Fruit fly (Drosophila melanogaster) whole organism, wandering third instar larva: ENCODE measurements around the gene GATAd.

ENCODE experiments used
- Abd-B ChIP-seq: fragments of >200 bp; optimal IDR thresholded peaks from 2 replicates; lab custom pipeline; 2017; ENCODE audit warnings: missing biosample characterization, missing genetic modification characterization
- CG9705 ChIP-seq: fragments of 200-800 bp; sonication (Bioruptor generic); optimal IDR thresholded peaks from 2 replicates; lab custom pipeline; 2018; ENCODE audit warnings: missing biosample characterization, mild to moderate bottlenecking, missing genetic modification characterization
- CrebA ChIP-seq: fragments of 200-800 bp; sonication (Bioruptor generic); optimal IDR thresholded peaks from 2 replicates; lab custom pipeline; 2016; ENCODE audit warnings: missing biosample characterization, mild to moderate bottlenecking, missing genetic modification characterization, borderline replicate concordance
- Dif ChIP-seq: fragments of 200-275, 200-300 bp; sonication (Bioruptor generic); optimal IDR thresholded peaks from 2 replicates; lab custom pipeline; 2018; ENCODE audit warnings: missing biosample characterization, missing genetic modification characterization; ENCODE audit not compliant: partially characterized antibody
- Hnf4 ChIP-seq: fragments of 200-800 bp; sonication (Bioruptor generic); optimal IDR thresholded peaks from 2 replicates; lab custom pipeline; 2016; ENCODE audit warnings: missing biosample characterization, mild to moderate bottlenecking, missing genetic modification characterization
- Hr78 ChIP-seq: fragments of >200 bp; optimal IDR thresholded peaks from 2 replicates; lab custom pipeline; 2017; ENCODE audit warnings: missing biosample characterization, missing genetic modification characterization
- Hr83 ChIP-seq: fragments of 200-300 bp; sonication (Bioruptor generic); optimal IDR thresholded peaks from 2 replicates; lab custom pipeline; 2016; ENCODE audit warnings: missing biosample characterization, mild to moderate bottlenecking, missing genetic modification characterization, moderate library complexity; ENCODE audit not compliant: poor library complexity, severe bottlenecking
- Jra ChIP-seq: sonication (Bioruptor generic); optimal IDR thresholded peaks from 2 replicates; lab custom pipeline; 2016; ENCODE audit warnings: missing biosample characterization, missing genetic modification characterization
- Mio ChIP-seq: sonication (Bioruptor generic); optimal IDR thresholded peaks from 2 replicates; lab custom pipeline; 2016; ENCODE audit warnings: missing biosample characterization, missing genetic modification characterization
- Myc ChIP-seq: fragments of >200 bp; optimal IDR thresholded peaks from 2 replicates; lab custom pipeline; 2017
- N ChIP-seq: fragments of >200 bp; optimal IDR thresholded peaks from 2 replicates; lab custom pipeline; 2018; ENCODE audit warnings: missing biosample characterization, missing external identifiers, missing genetic modification characterization
- OdsH ChIP-seq: fragments of 200-800 bp; sonication (Bioruptor generic); optimal IDR thresholded peaks from 2 replicates; lab custom pipeline; 2016; ENCODE audit warnings: missing biosample characterization, mild to moderate bottlenecking, missing genetic modification characterization
- Rel ChIP-seq, 2 experiments: fragments of 200-800 bp; sonication (Bioruptor generic) in 1 of 2; optimal IDR thresholded peaks; 2 replicates in 1 of 2; 3 replicates in 1 of 2; lab custom pipeline; 2016 to 2019; ENCODE audit warnings: mild to moderate bottlenecking in 2 of 2, missing biosample characterization in 2 of 2, missing genetic modification characterization in 2 of 2, moderate library complexity in 1 of 2
- br ChIP-seq: fragments of 200-800 bp; sonication (Bioruptor generic); optimal IDR thresholded peaks from 2 replicates; lab custom pipeline; 2016; ENCODE audit warnings: missing biosample characterization, missing genetic modification characterization
- brk ChIP-seq: fragments of 200-800 bp; sonication (Bioruptor generic); optimal IDR thresholded peaks from 2 replicates; lab custom pipeline; 2016; ENCODE audit warnings: missing biosample characterization, mild to moderate bottlenecking, missing genetic modification characterization
- dl ChIP-seq, 2 experiments: fragments of 175-275, 200-275 bp in 1 of 2; fragments of 200-275 bp in 1 of 2; sonication (Bioruptor generic); optimal IDR thresholded peaks; lab custom pipeline; 2018; ENCODE audit warnings: mild to moderate bottlenecking in 2 of 2, missing biosample characterization in 2 of 2, missing genetic modification characterization in 2 of 2, moderate library complexity in 2 of 2; ENCODE audit not compliant: partially characterized antibody in 2 of 2, insufficient read depth in 1 of 2
- dsf ChIP-seq: sonication (Bioruptor generic); optimal IDR thresholded peaks from 2 replicates; lab custom pipeline; 2016; ENCODE audit warnings: missing biosample characterization, missing genetic modification characterization, borderline replicate concordance
- ey ChIP-seq: fragments of 200-800 bp; sonication (Bioruptor generic); optimal IDR thresholded peaks from 2 replicates; lab custom pipeline; 2016; ENCODE audit warnings: missing biosample characterization, missing genetic modification characterization
- foxo ChIP-seq, 2 experiments: fragments of 200-800 bp; sonication (Bioruptor generic); optimal IDR thresholded peaks; 2 replicates in 1 of 2; 3 replicates in 1 of 2; lab custom pipeline; 2016 to 2017; ENCODE audit warnings: missing biosample characterization in 2 of 2, missing genetic modification characterization in 2 of 2
- fru ChIP-seq: fragments of 200-800 bp; sonication (Bioruptor generic); optimal IDR thresholded peaks from 3 replicates; lab custom pipeline; 2016; ENCODE audit warnings: missing biosample characterization, mild to moderate bottlenecking, missing genetic modification characterization
- h ChIP-seq: fragments of 200-800 bp; sonication (Bioruptor generic); optimal IDR thresholded peaks from 3 replicates; lab custom pipeline; 2016; ENCODE audit warnings: missing biosample characterization, mild to moderate bottlenecking, missing genetic modification characterization
- pan ChIP-seq: fragments of >200 bp; optimal IDR thresholded peaks from 2 replicates; lab custom pipeline; 2017
- psq ChIP-seq: fragments of 200-800 bp; sonication (Bioruptor generic); optimal IDR thresholded peaks from 3 replicates; lab custom pipeline; 2017; ENCODE audit warnings: missing biosample characterization, mild to moderate bottlenecking, missing genetic modification characterization, moderate library complexity
- rgr ChIP-seq: fragments of 200-800 bp; sonication (Bioruptor generic); optimal IDR thresholded peaks from 3 replicates; lab custom pipeline; 2016; ENCODE audit warnings: missing biosample characterization, mild to moderate bottlenecking, missing genetic modification characterization
- sage ChIP-seq: fragments of 200-800 bp; sonication (Bioruptor generic); optimal IDR thresholded peaks from 2 replicates; lab custom pipeline; 2016; ENCODE audit warnings: missing biosample characterization, mild to moderate bottlenecking, missing genetic modification characterization
- sv ChIP-seq: fragments of 200-800 bp; sonication (Bioruptor generic); optimal IDR thresholded peaks from 3 replicates; lab custom pipeline; 2016; ENCODE audit warnings: missing biosample characterization, missing genetic modification characterization
- usp ChIP-seq: fragments of >200 bp; optimal IDR thresholded peaks from 2 replicates; lab custom pipeline; 2017; ENCODE audit warnings: missing biosample characterization, missing genetic modification characterization
- woc ChIP-seq: sonication (Bioruptor generic); optimal IDR thresholded peaks from 2 replicates; lab custom pipeline; 2016; ENCODE audit warnings: missing biosample characterization, mild to moderate bottlenecking, missing genetic modification characterization

The GATAd gene

DNA sequence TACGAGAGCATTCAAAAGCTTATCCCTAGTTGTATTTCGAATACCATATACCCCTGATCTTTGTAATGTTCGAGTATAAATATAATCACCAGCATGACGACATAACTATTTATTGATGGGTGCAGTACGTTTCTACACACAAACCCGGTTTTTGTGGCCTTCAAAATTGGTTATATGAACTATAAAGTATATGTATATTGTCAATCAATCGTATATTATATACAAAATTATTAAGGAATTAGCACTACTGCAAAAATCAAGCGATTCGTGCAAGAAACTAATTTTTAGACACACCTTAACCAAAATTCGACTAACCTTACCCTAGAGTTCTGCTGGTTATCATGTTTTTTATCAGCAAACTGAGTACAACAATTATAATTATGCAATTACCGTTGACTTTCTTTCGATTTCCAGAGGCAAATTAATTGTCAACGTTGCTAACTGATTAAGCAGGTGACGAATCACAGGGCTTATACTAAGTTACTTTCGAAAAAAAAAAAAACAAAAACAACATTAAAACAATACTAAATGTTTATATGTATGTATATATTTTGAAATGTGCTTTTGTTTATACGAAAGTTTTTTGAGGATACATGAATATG, 13.3 kb upstream of the GATAd start:
- TF ChIP-seq dl (GFP tag; optimal IDR thresholded peaks at IDR 0.05; lab: Kevin White, UChicago; ENCODE audit: insufficient read depth in 1 of 2, partially characterized antibody in 2 of 2) (no peak), Dif (GFP tag; lab: Kevin White, UChicago) (no peak), CG9705 (no peak), woc (GFP tag; lab: Kevin White, UChicago) (no peak), Hr78 (GFP tag; lab: Kevin White, UChicago) (no peak), h (GFP tag; lab: Kevin White, UChicago) (no peak), sv (GFP tag; lab: Kevin White, UChicago) (no peak), br (GFP tag; lab: Kevin White, UChicago) (no peak), ey (no peak), Mio (GFP tag; lab: Kevin White, UChicago) (no peak), Hr83 (GFP tag; lab: Kevin White, UChicago) (no peak), psq (GFP tag; lab: Kevin White, UChicago) (no peak), foxo (GFP tag; optimal IDR thresholded peaks at IDR 0.05; lab: Kevin White, UChicago) (no peak)

DNA sequence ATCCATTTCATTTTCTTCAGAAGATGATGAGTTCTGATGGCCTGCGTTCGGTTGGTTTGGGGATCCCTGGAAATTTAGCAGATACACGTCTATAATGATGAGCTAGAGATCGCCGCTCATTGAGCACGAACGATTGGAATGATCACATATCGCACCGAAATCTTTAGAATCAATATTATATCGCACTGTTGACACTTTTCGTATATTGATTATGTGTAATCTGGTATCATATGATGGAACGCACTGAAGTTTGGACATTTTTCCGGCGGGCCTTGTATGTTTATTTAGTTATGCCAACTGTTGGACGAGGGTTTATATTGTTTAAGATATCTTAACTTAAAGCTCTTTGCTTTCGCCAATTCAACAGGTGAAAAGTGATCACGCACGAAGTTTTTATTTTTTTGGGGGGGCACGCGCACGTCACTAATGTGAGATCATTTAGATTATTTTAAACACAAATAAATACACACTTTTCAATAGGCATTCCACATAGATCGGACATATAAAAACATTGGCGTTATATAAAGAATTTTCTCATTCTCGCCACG, 12.4 kb upstream of the GATAd start:
- TF ChIP-seq foxo (GFP tag; optimal IDR thresholded peaks at IDR 0.05; lab: Kevin White, UChicago) (no peak), rgr (GFP tag; lab: Kevin White, UChicago) (no peak), Abd-B (GFP tag; lab: Kevin White, UChicago) (no peak), Jra (GFP tag; lab: Kevin White, UChicago) (no peak), N (GFP tag; lab: Kevin White, UChicago) (no peak), pan (lab: Kevin White, UChicago) (no peak), CrebA (GFP tag; lab: Kevin White, UChicago) (no peak), brk (GFP tag; lab: Kevin White, UChicago) (peak; percentile 10), woc (GFP tag; lab: Kevin White, UChicago) (peak; percentile 10), fru (GFP tag; lab: Kevin White, UChicago) (no peak), Rel (GFP tag; optimal IDR thresholded peaks at IDR 0.05; lab: Kevin White, UChicago) (no peak), Rel (tag; optimal IDR thresholded peaks at IDR 0.05; lab: Kevin White, UChicago) (peak; percentile 69), ey (no peak), CG9705 (no peak), dsf (GFP tag; lab: Kevin White, UChicago) (no peak), br (GFP tag; lab: Kevin White, UChicago) (no peak), h (GFP tag; lab: Kevin White, UChicago) (peak; percentile 11), Hr83 (GFP tag; lab: Kevin White, UChicago) (no peak), Hnf4 (GFP tag; lab: Kevin White, UChicago) (no peak), Myc (lab: Kevin White, UChicago) (no peak), Hr78 (GFP tag; lab: Kevin White, UChicago) (no peak)
- TF ChIP-seq, all 38 proteins: peak for 4

DNA sequence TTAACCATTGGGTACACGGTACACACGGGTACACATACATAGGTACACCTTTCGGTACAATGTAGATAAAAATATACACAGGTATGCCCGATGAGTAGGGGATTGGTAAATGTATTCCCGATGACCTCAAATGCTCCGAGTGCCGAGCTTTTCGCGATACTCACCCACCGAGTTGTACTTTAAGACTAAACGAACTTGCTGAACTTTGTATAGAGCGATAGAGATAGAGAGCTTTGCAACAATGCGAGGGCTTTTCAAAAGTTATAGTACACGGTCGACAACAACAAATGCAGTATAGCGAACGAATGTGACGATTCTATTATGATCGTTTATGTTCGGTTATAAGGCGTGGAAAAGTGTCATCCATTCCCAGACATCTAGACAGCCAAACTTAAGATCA, 11.9 kb upstream of the GATAd start:
- TF ChIP-seq Rel (GFP tag; optimal IDR thresholded peaks at IDR 0.05; lab: Kevin White, UChicago) (peak; percentile 21), Rel (tag; optimal IDR thresholded peaks at IDR 0.05; lab: Kevin White, UChicago) (no peak), usp (GFP tag; lab: Kevin White, UChicago) (no peak), pan (lab: Kevin White, UChicago) (no peak), dsf (GFP tag; lab: Kevin White, UChicago) (no peak), sage (no peak)

DNA sequence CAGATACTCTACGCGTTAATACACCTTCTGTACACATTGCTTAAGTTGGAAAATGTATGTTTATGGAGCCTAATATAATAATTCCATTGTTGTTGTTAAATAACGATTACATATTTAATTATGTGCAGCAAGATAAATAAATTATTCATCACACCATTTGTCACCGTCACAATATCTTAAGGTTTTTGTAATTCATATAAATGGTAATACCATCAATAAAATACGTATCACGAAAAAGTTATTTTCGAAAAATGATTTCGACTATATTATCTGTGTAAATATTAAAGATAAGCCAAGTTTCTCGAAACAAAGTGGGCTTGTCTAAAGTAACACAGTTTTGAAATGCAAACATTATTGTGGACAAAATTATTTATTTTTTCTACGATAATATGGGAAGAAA, 11.4 kb upstream of the GATAd start, which contains the start of gene CG4995:
Gene CG4995 (plus strand): TSS at position 301 of the 400 bp plus-strand sequence.
- no peak for TF ChIP-seq Mio (GFP tag; lab: Kevin White, UChicago)
- no peak for TF ChIP-seq OdsH (GFP tag; lab: Kevin White, UChicago)
- no peak for TF ChIP-seq Dif (GFP tag; lab: Kevin White, UChicago)
- no peak for TF ChIP-seq ey
- no peak for TF ChIP-seq h (GFP tag; lab: Kevin White, UChicago)
